Worm (Caenorhabditis elegans) whole organism, L2 larva: Measurements from ENCODE around the gene E02H4.5.

Experiments used
- alr-1 ChIP-seq: fragments of 150-350 bp; optimal IDR thresholded peaks from 2 replicates; lab custom pipeline; 2014; ENCODE audit warnings: missing biosample characterization, missing genetic modification characterization
- nhr-10 ChIP-seq: sonication (generic microtip); optimal IDR thresholded peaks from 2 replicates; lab custom pipeline; 2017; ENCODE audit warnings: missing biosample characterization, missing genetic modification characterization
- snpc-4 ChIP-seq: fragments of 150-350 bp; optimal IDR thresholded peaks from 2 replicates; lab custom pipeline; 2014; ENCODE audit warnings: missing biosample characterization, missing genetic modification characterization
- unc-62 ChIP-seq: fragments of 150-350 bp; optimal IDR thresholded peaks from 2 replicates; lab custom pipeline; 2014; ENCODE audit warnings: missing biosample characterization, missing genetic modification reagents, missing genetic modification characterization

DNA sequence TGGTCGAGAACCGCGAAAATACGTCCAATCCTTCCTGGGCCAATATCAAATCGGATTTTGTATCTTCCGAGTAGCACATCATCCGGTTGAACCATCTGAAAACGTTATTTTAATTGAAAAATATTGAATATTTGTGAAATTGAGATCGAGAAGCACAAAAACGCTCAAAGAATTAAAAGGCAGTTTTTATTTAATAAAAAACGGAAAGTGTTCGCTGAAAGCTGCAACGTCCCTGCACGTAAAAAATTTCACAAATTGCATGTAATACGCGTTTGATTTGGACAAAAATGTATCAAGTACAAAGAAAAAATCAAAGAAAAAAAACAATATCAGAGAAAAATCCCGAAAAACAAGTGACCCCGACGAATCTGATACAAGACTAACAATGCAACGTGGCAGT, 2.9 kb downstream of the E02H4.5 start, which contains the start of gene E02H4.6:
- TF ChIP-seq alr-1 (no peak), nhr-10 (tag; lab: Kevin White, UChicago) (no peak), unc-62 (GFP tag; lab: Kevin White, UChicago) (no peak), snpc-4 (tag; lab: Kevin White, UChicago) (no peak)
